Worm (Caenorhabditis elegans): Measurements from ENCODE around the gene ugt-11.

DNA sequence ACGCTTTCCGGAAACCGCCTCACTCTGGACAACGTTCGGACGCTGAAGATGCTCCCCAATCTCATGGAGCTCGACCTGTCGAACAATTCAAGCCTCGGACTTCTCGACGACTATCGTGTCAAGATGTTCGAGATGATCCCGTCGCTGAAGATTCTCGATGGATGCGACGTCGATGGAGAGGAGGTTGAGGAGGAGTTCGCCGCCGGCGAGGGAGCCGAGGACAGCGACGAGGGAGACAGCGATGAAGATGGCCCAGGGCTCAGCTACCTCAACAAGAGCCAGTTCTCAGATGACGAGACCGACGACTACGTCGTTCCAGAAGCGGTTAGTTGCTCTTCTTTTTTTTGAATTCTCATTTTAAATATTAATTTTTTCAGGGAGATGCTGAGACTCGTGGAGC lies 4.1 kb downstream of the ugt-11 start:
- TF ChIP-seq flt-1 (GFP tag; IDR thresholded peaks at IDR 0.05) (no peak), klf-2 (GFP tag; conservative IDR thresholded peaks at IDR 0.05) (no peak), ztf-29 (GFP tag; IDR thresholded peaks at IDR 0.05) (no peak), ztf-23 (GFP tag; IDR thresholded peaks at IDR 0.05) (no peak), cog-1 (tag; optimal IDR thresholded peaks at IDR 0.05) (no peak), ref-1 (GFP tag; conservative IDR thresholded peaks at IDR 0.05) (no peak), tab-1 (GFP tag; IDR thresholded peaks at IDR 0.05) (0 out of 2 replicates have a peak, but pooled peaks have one; percentile 39)

All from whole organism, midembryonic.